Worm (Caenorhabditis elegans) whole organism, young adult: ENCODE data around the gene T23F6.5.

Source experiments
- K12H6.12 ChIP-seq: fragments of 200-800 bp; sonication (Bioruptor generic); optimal IDR thresholded peaks from 2 replicates; lab custom pipeline; 2018; ENCODE audit warnings: mild to moderate bottlenecking, missing genetic modification characterization, missing compliant biosample characterization
- attf-5 ChIP-seq: fragments of 200-800 bp; sonication (Bioruptor generic); optimal IDR thresholded peaks from 2 replicates; lab custom pipeline; 2018; ENCODE audit warnings: mild to moderate bottlenecking, missing genetic modification characterization, missing compliant biosample characterization
- bed-2 ChIP-seq: fragments of 200-800 bp; sonication (Bioruptor generic); IDR thresholded peaks from 2 replicates; pipeline ENCODE4 v1.3.6; 2022; ENCODE audit warnings: missing genetic modification reagents, missing genetic modification characterization, missing compliant biosample characterization
- ceh-40 ChIP-seq: fragments of 200-800 bp; sonication (Bioruptor generic); IDR thresholded peaks from 2 replicates; pipeline ENCODE4 v1.3.6; 2022; ENCODE audit warnings: missing genetic modification characterization, missing compliant biosample characterization
- egrh-3 ChIP-seq: fragments of 200-800 bp; sonication (Bioruptor generic); IDR thresholded peaks from 2 replicates; pipeline ENCODE4 v1.3.6; 2022; ENCODE audit warnings: missing genetic modification reagents, missing genetic modification characterization, missing compliant biosample characterization
- let-607 ChIP-seq, 2 experiments: fragments of 200-800 bp in 1 of 2; sonication (Bioruptor generic) in 1 of 2; sonication (generic microtip) in 1 of 2; optimal IDR thresholded peaks; 2 replicates each; lab custom pipeline; 2016 to 2018; ENCODE audit warnings: mild to moderate bottlenecking in 2 of 2, missing compliant biosample characterization in 2 of 2, missing genetic modification characterization in 2 of 2, moderate library complexity in 2 of 2, missing genotype in 1 of 2
- lsl-1 ChIP-seq: fragments of 200-800 bp; sonication (Bioruptor generic); optimal IDR thresholded peaks from 2 replicates; lab custom pipeline; 2018; ENCODE audit warnings: mild to moderate bottlenecking, missing genetic modification characterization, moderate library complexity, missing compliant biosample characterization
- pha-4 ChIP-seq: fragments of 150-350 bp; sonication (generic microtip); optimal IDR thresholded peaks from 2 replicates; lab custom pipeline; 2014; ENCODE audit warnings: missing biosample characterization, missing genetic modification reagents, missing genetic modification characterization
- unc-62 ChIP-seq: fragments of 150-350 bp; optimal IDR thresholded peaks from 2 replicates; lab custom pipeline; 2014; ENCODE audit warnings: missing biosample characterization, missing genetic modification reagents, missing genetic modification characterization

DNA sequence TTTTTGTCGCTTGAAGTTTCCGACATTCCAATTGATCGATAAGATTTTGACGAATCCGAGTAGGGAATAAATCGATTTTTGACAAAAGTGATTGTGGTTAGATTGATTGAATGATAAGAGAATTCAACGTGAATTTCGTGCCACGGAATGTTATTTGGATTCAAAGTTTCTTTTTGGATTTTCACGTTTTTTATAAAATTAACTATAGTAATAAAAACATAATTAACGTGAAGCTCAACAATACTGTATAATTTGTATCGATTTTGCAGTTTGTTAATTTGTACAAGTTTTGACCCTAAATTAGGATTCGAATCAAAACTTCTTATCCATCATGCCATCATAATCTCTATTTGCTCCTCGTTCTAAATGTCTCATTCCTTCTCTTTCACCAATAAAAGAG is 3.4 kb upstream of the T23F6.5 start, which contains the start of gene C36H8.1:
- TF ChIP-seq attf-5 (no peak), unc-62 (GFP tag; lab: Kevin White, UChicago) (no peak), egrh-3 (GFP tag; lab: Robert Waterston, UW) (no peak), bed-2 (GFP tag; lab: Robert Waterston, UW) (no peak), K12H6.12 (tag; lab: Kevin White, UChicago) (no peak), let-607 (tag; optimal IDR thresholded peaks at IDR 0.05; lab: Kevin White, UChicago) (no peak), lsl-1 (no peak), pha-4 (no peak), ceh-40 (GFP tag; lab: Robert Waterston, UW) (no peak)
